Fruit fly (Drosophila melanogaster) whole organism, embryonic: Measurements from ENCODE around the gene CG3630.

ENCODE experiments used
- Abd-B ChIP-seq: fragments of 200-800 bp; sonication (Bioruptor generic); optimal IDR thresholded peaks from 2 replicates; lab custom pipeline; 2018; ENCODE audit warnings: missing biosample characterization, mild to moderate bottlenecking, missing genetic modification characterization, moderate library complexity
- Aef1 ChIP-seq: fragments of 200-800 bp; sonication (Bioruptor generic); IDR thresholded peaks from 3 replicates; pipeline ENCODE4 v1.3.6; 2022; ENCODE audit warnings: missing biosample characterization, missing genetic modification characterization
- CG10209 ChIP-seq: fragments of 200-800 bp; sonication (Bioruptor generic); optimal IDR thresholded peaks from 3 replicates; lab custom pipeline; 2017; ENCODE audit warnings: missing biosample characterization, mild to moderate bottlenecking, missing genetic modification characterization, missing genetic modification reagents
- CG11085 ChIP-seq: fragments of 200-800 bp; sonication (Bioruptor generic); IDR thresholded peaks from 2 replicates; pipeline ENCODE4 v1.3.6; 2022; ENCODE audit warnings: missing biosample characterization, missing genetic modification characterization
- CG12942 ChIP-seq: fragments of 200-800 bp; sonication (Bioruptor generic); optimal IDR thresholded peaks from 3 replicates; lab custom pipeline; 2016; ENCODE audit warnings: missing biosample characterization, missing genetic modification characterization
- CG14860 ChIP-seq: fragments of 200-800 bp; sonication (Bioruptor generic); IDR thresholded peaks from 3 replicates; pipeline ENCODE4 v1.3.6; 2022; ENCODE audit warnings: missing biosample characterization, missing genetic modification characterization; ENCODE audit not compliant: partially characterized antibody
- CG15011 ChIP-seq: fragments of 200-800 bp; sonication (Bioruptor generic); optimal IDR thresholded peaks from 3 replicates; lab custom pipeline; 2018; ENCODE audit warnings: missing biosample characterization, mild to moderate bottlenecking, missing genetic modification characterization
- CG15269 ChIP-seq: fragments of 200-800 bp; sonication (Bioruptor generic); optimal IDR thresholded peaks from 2 replicates; lab custom pipeline; 2018; ENCODE audit warnings: missing biosample characterization, mild to moderate bottlenecking, missing genetic modification characterization, moderate library complexity
- CG17568 ChIP-seq: fragments of 200-800 bp; sonication (Bioruptor generic); optimal IDR thresholded peaks from 2 replicates; lab custom pipeline; 2018; ENCODE audit warnings: missing biosample characterization, mild to moderate bottlenecking, missing genetic modification characterization, moderate library complexity
- CG1792 ChIP-seq: fragments of 200-800 bp; sonication (Bioruptor generic); optimal IDR thresholded peaks from 2 replicates; lab custom pipeline; 2016; ENCODE audit warnings: missing biosample characterization, missing genetic modification characterization
- CG18262 ChIP-seq: fragments of 200-800 bp; optimal IDR thresholded peaks from 3 replicates; lab custom pipeline; 2019; ENCODE audit warnings: missing biosample characterization, mild to moderate bottlenecking, missing genetic modification characterization, moderate library complexity
- CG30431 ChIP-seq: fragments of 200-800 bp; sonication (Bioruptor generic); optimal IDR thresholded peaks from 2 replicates; lab custom pipeline; 2017; ENCODE audit warnings: missing biosample characterization, missing genetic modification characterization
- CG31388 ChIP-seq: fragments of 200-800 bp; sonication (Bioruptor generic); optimal IDR thresholded peaks from 2 replicates; lab custom pipeline; 2016; ENCODE audit warnings: missing biosample characterization, missing genetic modification characterization
- CG32767 ChIP-seq: fragments of 200-800 bp; sonication (Bioruptor generic); IDR thresholded peaks from 2 replicates; pipeline ENCODE4 v1.3.6; 2022; ENCODE audit warnings: missing biosample characterization, missing genetic modification characterization
- CG7271 ChIP-seq: fragments of 200-800 bp; sonication (Bioruptor generic); optimal IDR thresholded peaks from 2 replicates; lab custom pipeline; 2018; ENCODE audit warnings: missing biosample characterization, mild to moderate bottlenecking, missing genetic modification characterization, moderate library complexity
- CG9727 ChIP-seq: fragments of 200-800 bp; sonication (Bioruptor generic); optimal IDR thresholded peaks from 3 replicates; lab custom pipeline; 2017; ENCODE audit warnings: missing biosample characterization, mild to moderate bottlenecking, missing genetic modification characterization
- CoRest ChIP-seq: fragments of 200-800 bp; sonication (Bioruptor generic); optimal IDR thresholded peaks from 3 replicates; lab custom pipeline; 2018; ENCODE audit warnings: missing biosample characterization, mild to moderate bottlenecking, missing genetic modification characterization, moderate library complexity
- Dp ChIP-seq: fragments of 200-800 bp; sonication (Bioruptor generic); optimal IDR thresholded peaks from 2 replicates; lab custom pipeline; 2018; ENCODE audit warnings: missing biosample characterization, mild to moderate bottlenecking, missing genetic modification characterization, moderate library complexity
- HLH3B ChIP-seq: fragments of 200-800 bp; sonication (Bioruptor generic); IDR thresholded peaks from 2 replicates; pipeline ENCODE4 v1.3.6; 2022; ENCODE audit warnings: missing biosample characterization, missing genetic modification characterization
- Nf-YA ChIP-seq: fragments of 200-800 bp; sonication (Bioruptor generic); IDR thresholded peaks from 2 replicates; pipeline ENCODE4 v1.3.6; 2022; ENCODE audit warnings: missing biosample characterization, missing genetic modification characterization
- Oaz ChIP-seq: fragments of 200-800 bp; sonication (Bioruptor generic); IDR thresholded peaks from 2 replicates; pipeline ENCODE4 v1.3.6; 2022; ENCODE audit warnings: missing biosample characterization, missing genetic modification characterization
- Rfx ChIP-seq: fragments of 200-800 bp; sonication (Bioruptor generic); IDR thresholded peaks from 2 replicates; pipeline ENCODE4 v1.3.6; 2022; ENCODE audit warnings: missing biosample characterization, missing genetic modification characterization
- Rx ChIP-seq: fragments of 200-800 bp; sonication (Bioruptor generic); IDR thresholded peaks from 2 replicates; pipeline ENCODE4 v1.3.6; 2022; ENCODE audit warnings: missing biosample characterization, missing genetic modification characterization
- Sry-δ ChIP-seq: fragments of 200-800 bp; sonication (Bioruptor generic); optimal IDR thresholded peaks from 2 replicates; lab custom pipeline; 2016; ENCODE audit warnings: missing biosample characterization, missing genetic modification characterization
- Xrp1 ChIP-seq: fragments of 200-800 bp; sonication (Bioruptor generic); IDR thresholded peaks from 2 replicates; pipeline ENCODE4 v1.3.6; 2022; ENCODE audit warnings: missing biosample characterization, missing genetic modification characterization
- ap ChIP-seq: fragments of 200-800 bp; sonication (Bioruptor generic); IDR thresholded peaks from 2 replicates; pipeline ENCODE4 v1.3.6; 2022; ENCODE audit warnings: missing biosample characterization, missing genetic modification characterization
- ato ChIP-seq: fragments of 200-800 bp; sonication (Bioruptor generic); IDR thresholded peaks from 2 replicates; pipeline ENCODE4 v1.3.6; 2022; ENCODE audit warnings: missing biosample characterization, missing genetic modification characterization; ENCODE audit not compliant: partially characterized antibody
- az2 ChIP-seq: fragments of 200-800 bp; sonication (Bioruptor generic); optimal IDR thresholded peaks from 3 replicates; lab custom pipeline; 2016; ENCODE audit warnings: missing biosample characterization, missing genetic modification characterization
- bowl ChIP-seq: fragments of 200-800 bp; sonication (Bioruptor generic); IDR thresholded peaks from 2 replicates; pipeline ENCODE4 v1.3.6; 2022; ENCODE audit warnings: missing biosample characterization, missing genetic modification characterization
- cato ChIP-seq: fragments of 200-800 bp; sonication (Bioruptor generic); optimal IDR thresholded peaks from 2 replicates; lab custom pipeline; 2016; ENCODE audit warnings: missing biosample characterization, missing genetic modification characterization, borderline replicate concordance
- chm ChIP-seq: fragments of 200-800 bp; sonication (Bioruptor generic); IDR thresholded peaks from 2 replicates; pipeline ENCODE4 v1.3.6; 2022; ENCODE audit warnings: missing biosample characterization, missing genetic modification characterization
- cwo ChIP-seq: fragments of 200-800 bp; sonication (Bioruptor generic); optimal IDR thresholded peaks from 3 replicates; lab custom pipeline; 2017; ENCODE audit warnings: missing biosample characterization, missing genetic modification characterization, mild to moderate bottlenecking, moderate library complexity, missing genetic modification reagents
- dm ChIP-seq: fragments of 200-800 bp; sonication (Bioruptor generic); optimal IDR thresholded peaks from 3 replicates; lab custom pipeline; 2016; ENCODE audit warnings: missing biosample characterization, missing genetic modification characterization
- dmrt11E ChIP-seq: fragments of 200-800 bp; sonication (Bioruptor generic); optimal IDR thresholded peaks from 3 replicates; lab custom pipeline; 2018; ENCODE audit warnings: missing biosample characterization, mild to moderate bottlenecking, missing genetic modification characterization, moderate library complexity
- dysf ChIP-seq: fragments of 200-800 bp; sonication (Bioruptor generic); IDR thresholded peaks from 3 replicates; pipeline ENCODE4 v1.3.6; 2022; ENCODE audit warnings: missing biosample characterization, missing genetic modification characterization
- emc ChIP-seq: fragments of 200-800 bp; sonication (Bioruptor generic); optimal IDR thresholded peaks from 2 replicates; lab custom pipeline; 2016; ENCODE audit warnings: missing biosample characterization, missing genetic modification characterization
- en ChIP-seq: fragments of 200-800 bp; sonication (Bioruptor generic); optimal IDR thresholded peaks from 2 replicates; lab custom pipeline; 2016; ENCODE audit warnings: missing biosample characterization, missing genetic modification characterization
- ftz-f1 ChIP-seq: fragments of 200-800 bp; sonication (Bioruptor generic); optimal IDR thresholded peaks from 2 replicates; lab custom pipeline; 2016; ENCODE audit warnings: missing biosample characterization, missing genetic modification characterization
- gcm ChIP-seq: fragments of 200-800 bp; sonication (Bioruptor generic); optimal IDR thresholded peaks from 2 replicates; lab custom pipeline; 2019; ENCODE audit warnings: missing biosample characterization, mild to moderate bottlenecking, missing genetic modification characterization, moderate library complexity
- gro ChIP-seq: fragments of 200-800 bp; sonication (Bioruptor generic); optimal IDR thresholded peaks from 2 replicates; lab custom pipeline; 2016; ENCODE audit warnings: missing biosample characterization, missing genetic modification characterization
- gsb ChIP-seq: fragments of 200-800 bp; sonication (Bioruptor generic); IDR thresholded peaks from 2 replicates; pipeline ENCODE4 v1.3.6; 2022; ENCODE audit warnings: missing biosample characterization, missing genetic modification characterization
- hbn ChIP-seq: fragments of 200-800 bp; sonication (Bioruptor generic); IDR thresholded peaks from 2 replicates; pipeline ENCODE4 v1.3.6; 2022; ENCODE audit warnings: missing biosample characterization, missing genetic modification characterization; ENCODE audit not compliant: partially characterized antibody
- ken ChIP-seq: fragments of 200-800 bp; sonication (Bioruptor generic); IDR thresholded peaks from 3 replicates; pipeline ENCODE4 v1.3.6; 2022; ENCODE audit warnings: missing biosample characterization, missing genetic modification characterization
- oc ChIP-seq: fragments of 200-800 bp; sonication (Bioruptor generic); optimal IDR thresholded peaks from 2 replicates; lab custom pipeline; 2018; ENCODE audit warnings: missing biosample characterization, mild to moderate bottlenecking, missing genetic modification characterization, moderate library complexity
- org-1 ChIP-seq: fragments of 200-800 bp; sonication (Bioruptor generic); optimal IDR thresholded peaks from 2 replicates; lab custom pipeline; 2017; ENCODE audit warnings: missing biosample characterization, missing genetic modification characterization
- otp ChIP-seq: fragments of 200-800 bp; sonication (Bioruptor generic); IDR thresholded peaks from 3 replicates; pipeline ENCODE4, ENCODE4 v1.3.6; 2022; ENCODE audit warnings: missing biosample characterization, missing genetic modification characterization
- pho ChIP-seq: fragments of 200-800 bp; sonication (Bioruptor generic); optimal IDR thresholded peaks from 2 replicates; lab custom pipeline; 2016; ENCODE audit warnings: missing biosample characterization, missing genetic modification characterization
- pnt ChIP-seq: fragments of 200-800 bp; sonication (Bioruptor generic); optimal IDR thresholded peaks from 3 replicates; lab custom pipeline; 2016; ENCODE audit warnings: missing biosample characterization, missing genetic modification characterization
- run ChIP-seq: fragments of 200-800 bp; sonication (Bioruptor generic); optimal IDR thresholded peaks from 3 replicates; lab custom pipeline; 2018; ENCODE audit warnings: missing biosample characterization, mild to moderate bottlenecking, missing genetic modification characterization
- sug ChIP-seq: fragments of 200-800 bp; optimal IDR thresholded peaks from 2 replicates; lab custom pipeline; 2019; ENCODE audit warnings: missing biosample characterization, mild to moderate bottlenecking, missing genetic modification characterization, moderate library complexity
- vfl ChIP-seq: fragments of 200-800 bp; sonication (Bioruptor generic); optimal IDR thresholded peaks from 2 replicates; lab custom pipeline; 2016; ENCODE audit warnings: missing biosample characterization, missing genetic modification characterization
- zfh2 ChIP-seq: fragments of 200-800 bp; sonication (Bioruptor generic); optimal IDR thresholded peaks from 2 replicates; lab custom pipeline; 2016; ENCODE audit warnings: missing biosample characterization, missing genetic modification characterization

The CG3630 gene

DNA sequence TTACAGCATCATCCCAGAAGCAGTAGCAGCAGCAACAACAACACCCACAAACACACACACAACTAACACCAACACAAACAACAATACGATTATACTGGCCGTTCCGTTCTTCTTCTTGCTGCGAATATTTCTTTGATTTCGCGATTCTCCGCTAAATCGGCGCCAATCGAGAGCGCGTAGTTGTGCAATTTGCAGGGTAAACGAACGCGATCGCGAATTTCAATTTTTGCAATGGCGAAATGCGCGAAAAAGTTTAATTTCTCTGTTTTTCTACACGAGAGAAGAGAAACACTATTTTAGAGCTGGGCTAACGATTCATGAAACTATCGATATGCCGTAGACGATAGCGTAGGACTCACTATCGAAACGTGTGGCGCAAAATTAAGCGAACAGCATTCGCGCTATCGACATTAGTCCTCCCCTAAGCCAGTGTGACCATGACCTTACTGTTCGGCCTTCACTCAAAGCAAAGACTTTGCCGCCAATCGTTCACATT lies 3.3 kb upstream of the CG3630 start, which contains the start of gene wapl (continued):
- TF ChIP-seq gsb (no peak), CG9727 (no peak), CG31388 (GFP tag; lab: Kevin White, UChicago) (no peak), hbn (GFP tag; lab: Robert Waterston, UW) (peak; percentile 92), Nf-YA (GFP tag; lab: Robert Waterston, UW) (no peak), Rfx (GFP tag; lab: Robert Waterston, UW) (peak; percentile 71), ato (GFP tag; lab: Robert Waterston, UW) (peak; percentile 93), ftz-f1 (GFP tag; lab: Kevin White, UChicago) (peak; percentile 98), HLH3B (GFP tag; lab: Robert Waterston, UW) (no peak), gcm (no peak), org-1 (GFP tag; lab: Kevin White, UChicago) (no peak), ken (GFP tag; lab: Robert Waterston, UW) (no peak), gro (GFP tag; lab: Kevin White, UChicago) (peak; percentile 77), CG18262 (no peak), Sry-δ (GFP tag; lab: Kevin White, UChicago) (peak; percentile 99), Oaz (no peak), CG1792 (GFP tag; lab: Kevin White, UChicago) (peak; percentile 8), CG15269 (tag; lab: Kevin White, UChicago) (no peak), chm (GFP tag; lab: Robert Waterston, UW) (no peak), emc (GFP tag; lab: Kevin White, UChicago) (no peak), Abd-B (no peak), zfh2 (GFP tag; lab: Kevin White, UChicago) (no peak), CG12942 (GFP tag; lab: Kevin White, UChicago) (no peak), run (tag; lab: Kevin White, UChicago) (no peak), pho (GFP tag; lab: Kevin White, UChicago) (no peak), CG10209 (GFP tag; lab: Kevin White, UChicago) (no peak), CG15011 (GFP tag; lab: Kevin White, UChicago) (no peak), dysf (GFP tag; lab: Robert Waterston, UW) (no peak), CG14860 (peak; percentile 87), ap (GFP tag; lab: Robert Waterston, UW) (no peak), dm (no peak), Dp (GFP tag; lab: Kevin White, UChicago) (peak; percentile 91), oc (tag; lab: Kevin White, UChicago) (no peak), Aef1 (GFP tag; lab: Robert Waterston, UW) (no peak), Xrp1 (no peak), vfl (GFP tag; lab: Kevin White, UChicago) (peak; percentile 26), sug (tag; lab: Kevin White, UChicago) (peak; percentile 49), CG30431 (GFP tag; lab: Kevin White, UChicago) (no peak), pnt (GFP tag; lab: Kevin White, UChicago) (no peak), cwo (GFP tag; lab: Kevin White, UChicago) (no peak), az2 (no peak), en (no peak), CoRest (tag; lab: Kevin White, UChicago) (peak; percentile 6), CG7271 (tag; lab: Kevin White, UChicago) (no peak), CG17568 (GFP tag; lab: Kevin White, UChicago) (no peak), cato (GFP tag; lab: Kevin White, UChicago) (no peak), bowl (no peak), otp (GFP tag; lab: Robert Waterston, UW) (no peak), dmrt11E (tag; lab: Kevin White, UChicago) (no peak), CG32767 (GFP tag; lab: Robert Waterston, UW) (no peak), CG11085 (GFP tag; lab: Robert Waterston, UW) (0 out of 2 replicates have a peak, but pooled peaks have one; percentile 21), Rx (GFP tag; lab: Robert Waterston, UW) (no peak)
